Worm (Caenorhabditis elegans): Measurements from ENCODE around the gene C16C10.4.

C16C10.4 gene

ce11 chrIII:4220864-4221263 is 49.7 kb downstream of the C16C10.4 start:
- TF ChIP-seq cnd-1 (tag; optimal IDR thresholded peaks at IDR 0.05) (no peak), elt-1 (tag; optimal IDR thresholded peaks at IDR 0.05; ENCODE audit: borderline replicate concordance, insufficient read depth) (no peak), drap-1 (GFP tag; optimal IDR thresholded peaks at IDR 0.05) (no peak), pha-4 (tag; optimal IDR thresholded peaks at IDR 0.05) (no peak), flh-1 (GFP tag; optimal IDR thresholded peaks at IDR 0.05) (no peak), nhr-237 (tag; optimal IDR thresholded peaks at IDR 0.05) (no peak), lin-13 (tag; optimal IDR thresholded peaks at IDR 0.05) (no peak), unc-62 (GFP tag; optimal IDR thresholded peaks at IDR 0.05) (no peak), ham-2 (GFP tag; optimal IDR thresholded peaks at IDR 0.05) (no peak), nhr-2 (tag; optimal IDR thresholded peaks at IDR 0.05) (no peak), tbx-8 (GFP tag; optimal IDR thresholded peaks at IDR 0.05) (no peak), mep-1 (tag; optimal IDR thresholded peaks at IDR 0.05) (no peak), sptf-1 (tag; optimal IDR thresholded peaks at IDR 0.05) (no peak), nhr-28 (tag; optimal IDR thresholded peaks at IDR 0.05) (no peak), M03D4.4 (tag; optimal IDR thresholded peaks at IDR 0.05) (no peak), zip-8 (tag; optimal IDR thresholded peaks at IDR 0.05) (no peak), ceh-83 (GFP tag; optimal IDR thresholded peaks at IDR 0.05) (no peak)

ce11 chrIII:4221527-4221926 is 50.4 kb downstream of the C16C10.4 start:
- TF ChIP-seq unc-39 (tag; optimal IDR thresholded peaks at IDR 0.05) (no peak), drap-1 (GFP tag; optimal IDR thresholded peaks at IDR 0.05) (no peak), ceh-83 (GFP tag; optimal IDR thresholded peaks at IDR 0.05) (no peak), ceh-39 (tag; optimal IDR thresholded peaks at IDR 0.05) (no peak), nhr-2 (tag; optimal IDR thresholded peaks at IDR 0.05) (no peak), elt-1 (tag; optimal IDR thresholded peaks at IDR 0.05; ENCODE audit: borderline replicate concordance, insufficient read depth) (no peak), M03D4.4 (tag; optimal IDR thresholded peaks at IDR 0.05) (no peak), lsy-2 (tag; optimal IDR thresholded peaks at IDR 0.05) (no peak), mls-2 (tag; optimal IDR thresholded peaks at IDR 0.05) (no peak), nhr-76 (tag; optimal IDR thresholded peaks at IDR 0.05) (no peak), nhr-237 (tag; optimal IDR thresholded peaks at IDR 0.05) (no peak), ham-2 (GFP tag; optimal IDR thresholded peaks at IDR 0.05) (no peak), mep-1 (tag; optimal IDR thresholded peaks at IDR 0.05) (no peak), nhr-12 (tag; optimal IDR thresholded peaks at IDR 0.05) (no peak), zip-8 (tag; optimal IDR thresholded peaks at IDR 0.05) (no peak), mab-5 (tag; optimal IDR thresholded peaks at IDR 0.05) (no peak)

All from whole organism, mixed stage, embryonic.